Fruit fly (Drosophila melanogaster) whole organism, wandering third instar larva: Measurements from ENCODE around the gene Sfp23F.

ENCODE experiments used
- Abd-B ChIP-seq: fragments of >200 bp; optimal IDR thresholded peaks from 2 replicates; lab custom pipeline; 2017; ENCODE audit warnings: missing biosample characterization, missing genetic modification characterization
- CG32264 ChIP-seq: fragments of 200-800 bp; sonication (Bioruptor generic); optimal IDR thresholded peaks from 2 replicates; lab custom pipeline; 2016; ENCODE audit warnings: missing biosample characterization, missing genetic modification characterization
- CG9705 ChIP-seq: fragments of 200-800 bp; sonication (Bioruptor generic); optimal IDR thresholded peaks from 2 replicates; lab custom pipeline; 2018; ENCODE audit warnings: missing biosample characterization, mild to moderate bottlenecking, missing genetic modification characterization
- CrebA ChIP-seq: fragments of 200-800 bp; sonication (Bioruptor generic); optimal IDR thresholded peaks from 2 replicates; lab custom pipeline; 2016; ENCODE audit warnings: missing biosample characterization, mild to moderate bottlenecking, missing genetic modification characterization, borderline replicate concordance
- Dfd ChIP-seq: fragments of >200 bp; optimal IDR thresholded peaks from 2 replicates; lab custom pipeline; 2017; ENCODE audit warnings: missing biosample characterization, missing genetic modification characterization
- Dif ChIP-seq: fragments of 200-275, 200-300 bp; sonication (Bioruptor generic); optimal IDR thresholded peaks from 2 replicates; lab custom pipeline; 2018; ENCODE audit warnings: missing biosample characterization, missing genetic modification characterization; ENCODE audit not compliant: partially characterized antibody
- GATAd ChIP-seq: sonication (Bioruptor generic); optimal IDR thresholded peaks from 2 replicates; lab custom pipeline; 2016; ENCODE audit warnings: missing biosample characterization, missing genetic modification characterization
- HLH106 ChIP-seq: fragments of 200-800 bp; optimal IDR thresholded peaks from 3 replicates; lab custom pipeline; 2019; ENCODE audit warnings: missing biosample characterization, mild to moderate bottlenecking, missing genetic modification characterization, moderate library complexity
- Hnf4 ChIP-seq: fragments of 200-800 bp; sonication (Bioruptor generic); optimal IDR thresholded peaks from 2 replicates; lab custom pipeline; 2016; ENCODE audit warnings: missing biosample characterization, mild to moderate bottlenecking, missing genetic modification characterization
- Hr78 ChIP-seq: fragments of >200 bp; optimal IDR thresholded peaks from 2 replicates; lab custom pipeline; 2017; ENCODE audit warnings: missing biosample characterization, missing genetic modification characterization
- Hr83 ChIP-seq: fragments of 200-300 bp; sonication (Bioruptor generic); optimal IDR thresholded peaks from 2 replicates; lab custom pipeline; 2016; ENCODE audit warnings: missing biosample characterization, mild to moderate bottlenecking, missing genetic modification characterization, moderate library complexity; ENCODE audit not compliant: poor library complexity, severe bottlenecking
- Jra ChIP-seq: sonication (Bioruptor generic); optimal IDR thresholded peaks from 2 replicates; lab custom pipeline; 2016; ENCODE audit warnings: missing biosample characterization, missing genetic modification characterization
- Mio ChIP-seq: sonication (Bioruptor generic); optimal IDR thresholded peaks from 2 replicates; lab custom pipeline; 2016; ENCODE audit warnings: missing biosample characterization, missing genetic modification characterization
- Myc ChIP-seq: fragments of >200 bp; optimal IDR thresholded peaks from 2 replicates; lab custom pipeline; 2017
- N ChIP-seq: fragments of >200 bp; optimal IDR thresholded peaks from 2 replicates; lab custom pipeline; 2018; ENCODE audit warnings: missing biosample characterization, missing external identifiers, missing genetic modification characterization
- OdsH ChIP-seq: fragments of 200-800 bp; sonication (Bioruptor generic); optimal IDR thresholded peaks from 2 replicates; lab custom pipeline; 2016; ENCODE audit warnings: missing biosample characterization, mild to moderate bottlenecking, missing genetic modification characterization
- Rel ChIP-seq, 2 experiments: fragments of 200-800 bp; sonication (Bioruptor generic) in 1 of 2; optimal IDR thresholded peaks; 2 replicates in 1 of 2; 3 replicates in 1 of 2; lab custom pipeline; 2016 to 2019; ENCODE audit warnings: mild to moderate bottlenecking in 2 of 2, missing biosample characterization in 2 of 2, missing genetic modification characterization in 2 of 2, moderate library complexity in 1 of 2
- Sp1 ChIP-seq: fragments of 200-800 bp; sonication (Bioruptor generic); optimal IDR thresholded peaks from 3 replicates; lab custom pipeline; 2019; ENCODE audit warnings: missing biosample characterization, mild to moderate bottlenecking, missing genetic modification characterization, moderate library complexity
- Vsx2 ChIP-seq: fragments of 200-300, 225-300 bp; sonication (Bioruptor generic); optimal IDR thresholded peaks from 2 replicates; lab custom pipeline; 2018; ENCODE audit warnings: missing biosample characterization, missing genetic modification characterization; ENCODE audit not compliant: partially characterized antibody
- br ChIP-seq: fragments of 200-800 bp; sonication (Bioruptor generic); optimal IDR thresholded peaks from 2 replicates; lab custom pipeline; 2016; ENCODE audit warnings: missing biosample characterization, missing genetic modification characterization
- brk ChIP-seq: fragments of 200-800 bp; sonication (Bioruptor generic); optimal IDR thresholded peaks from 2 replicates; lab custom pipeline; 2016; ENCODE audit warnings: missing biosample characterization, mild to moderate bottlenecking, missing genetic modification characterization
- dmrt93B ChIP-seq: fragments of 200-800 bp; sonication (Bioruptor generic); optimal IDR thresholded peaks from 2 replicates; lab custom pipeline; 2018; ENCODE audit warnings: missing biosample characterization, mild to moderate bottlenecking, missing genetic modification characterization
- dsf ChIP-seq: sonication (Bioruptor generic); optimal IDR thresholded peaks from 2 replicates; lab custom pipeline; 2016; ENCODE audit warnings: missing biosample characterization, missing genetic modification characterization, borderline replicate concordance
- ey ChIP-seq: fragments of 200-800 bp; sonication (Bioruptor generic); optimal IDR thresholded peaks from 2 replicates; lab custom pipeline; 2016; ENCODE audit warnings: missing biosample characterization, missing genetic modification characterization
- foxo ChIP-seq, 2 experiments: fragments of 200-800 bp; sonication (Bioruptor generic); optimal IDR thresholded peaks; 2 replicates in 1 of 2; 3 replicates in 1 of 2; lab custom pipeline; 2016 to 2017; ENCODE audit warnings: missing biosample characterization in 2 of 2, missing genetic modification characterization in 2 of 2
- fru ChIP-seq: fragments of 200-800 bp; sonication (Bioruptor generic); optimal IDR thresholded peaks from 3 replicates; lab custom pipeline; 2016; ENCODE audit warnings: missing biosample characterization, mild to moderate bottlenecking, missing genetic modification characterization
- h ChIP-seq: fragments of 200-800 bp; sonication (Bioruptor generic); optimal IDR thresholded peaks from 3 replicates; lab custom pipeline; 2016; ENCODE audit warnings: missing biosample characterization, mild to moderate bottlenecking, missing genetic modification characterization
- lola ChIP-seq: fragments of >200 bp; optimal IDR thresholded peaks from 2 replicates; lab custom pipeline; 2017; ENCODE audit warnings: missing biosample characterization, missing genetic modification characterization
- pan ChIP-seq: fragments of >200 bp; optimal IDR thresholded peaks from 2 replicates; lab custom pipeline; 2017
- psq ChIP-seq: fragments of 200-800 bp; sonication (Bioruptor generic); optimal IDR thresholded peaks from 3 replicates; lab custom pipeline; 2017; ENCODE audit warnings: missing biosample characterization, mild to moderate bottlenecking, missing genetic modification characterization, moderate library complexity
- rgr ChIP-seq: fragments of 200-800 bp; sonication (Bioruptor generic); optimal IDR thresholded peaks from 3 replicates; lab custom pipeline; 2016; ENCODE audit warnings: missing biosample characterization, mild to moderate bottlenecking, missing genetic modification characterization
- sage ChIP-seq: fragments of 200-800 bp; sonication (Bioruptor generic); optimal IDR thresholded peaks from 2 replicates; lab custom pipeline; 2016; ENCODE audit warnings: missing biosample characterization, mild to moderate bottlenecking, missing genetic modification characterization
- sv ChIP-seq: fragments of 200-800 bp; sonication (Bioruptor generic); optimal IDR thresholded peaks from 3 replicates; lab custom pipeline; 2016; ENCODE audit warnings: missing biosample characterization, missing genetic modification characterization
- tai ChIP-seq: sonication (Bioruptor generic); optimal IDR thresholded peaks from 2 replicates; lab custom pipeline; 2016; ENCODE audit warnings: missing biosample characterization, missing genetic modification characterization
- usp ChIP-seq: fragments of >200 bp; optimal IDR thresholded peaks from 2 replicates; lab custom pipeline; 2017; ENCODE audit warnings: missing biosample characterization, missing genetic modification characterization
- woc ChIP-seq: sonication (Bioruptor generic); optimal IDR thresholded peaks from 2 replicates; lab custom pipeline; 2016; ENCODE audit warnings: missing biosample characterization, mild to moderate bottlenecking, missing genetic modification characterization

The Sfp23F gene

dm6 chr2L:3341231-3341935 is 46.2 kb downstream of the Sfp23F start:
- TF ChIP-seq woc (GFP tag; lab: Kevin White, UChicago) (peak; percentile 16), sv (GFP tag; lab: Kevin White, UChicago) (no peak), Sp1 (GFP tag; lab: Kevin White, UChicago) (peak; percentile 90), CrebA (no peak), Rel (GFP tag; optimal IDR thresholded peaks at IDR 0.05; lab: Kevin White, UChicago) (no peak), Rel (tag; optimal IDR thresholded peaks at IDR 0.05; lab: Kevin White, UChicago) (peak; percentile 52), ey (GFP tag; lab: Kevin White, UChicago) (peak; percentile 3), dsf (GFP tag; lab: Kevin White, UChicago) (peak; percentile 20), psq (GFP tag; lab: Kevin White, UChicago) (peak; percentile 83), Jra (GFP tag; lab: Kevin White, UChicago) (peak; percentile 34), Dfd (GFP tag; lab: Kevin White, UChicago) (peak; percentile 44), Myc (lab: Kevin White, UChicago) (no peak), foxo (GFP tag; optimal IDR thresholded peaks at IDR 0.05; lab: Kevin White, UChicago) (peak in 1 of 2 experiments; percentile 71), dmrt93B (GFP tag; lab: Kevin White, UChicago) (peak; percentile 60), lola (GFP tag; lab: Kevin White, UChicago) (no peak), fru (GFP tag; lab: Kevin White, UChicago) (peak; percentile 73), CG9705 (GFP tag; lab: Kevin White, UChicago) (no peak), HLH106 (tag; lab: Kevin White, UChicago) (peak; percentile 81), Hnf4 (GFP tag; lab: Kevin White, UChicago) (peak; percentile 77), Hr78 (GFP tag; lab: Kevin White, UChicago) (no peak), N (GFP tag; lab: Kevin White, UChicago) (peak; percentile 25), CG32264 (GFP tag; lab: Kevin White, UChicago) (no peak), OdsH (peak; percentile 85), Mio (no peak), tai (GFP tag; lab: Kevin White, UChicago) (peak; percentile 54), brk (GFP tag; lab: Kevin White, UChicago) (peak; percentile 9), rgr (GFP tag; lab: Kevin White, UChicago) (peak; percentile 60), br (GFP tag; lab: Kevin White, UChicago) (peak; percentile 69), h (GFP tag; lab: Kevin White, UChicago) (peak; percentile 38), GATAd (GFP tag; lab: Kevin White, UChicago) (peak; percentile 24), sage (GFP tag; lab: Kevin White, UChicago) (peak; percentile 52)

- TF ChIP-seq Rel (GFP tag; optimal IDR thresholded peaks at IDR 0.05; lab: Kevin White, UChicago) (no peak), Rel (tag; optimal IDR thresholded peaks at IDR 0.05; lab: Kevin White, UChicago) (peak; percentile 83), Jra (GFP tag; lab: Kevin White, UChicago) (no peak), woc (GFP tag; lab: Kevin White, UChicago) (no peak), N (GFP tag; lab: Kevin White, UChicago) (no peak), psq (GFP tag; lab: Kevin White, UChicago) (peak; percentile 4), Dfd (GFP tag; lab: Kevin White, UChicago) (peak; percentile 53), Hnf4 (GFP tag; lab: Kevin White, UChicago) (no peak), HLH106 (tag; lab: Kevin White, UChicago) (peak; percentile 3), rgr (GFP tag; lab: Kevin White, UChicago) (peak; percentile 3), Sp1 (GFP tag; lab: Kevin White, UChicago) (peak; percentile 9)
Observed at dm6 chr2L:3339420-3339819, 48.1 kb downstream of the Sfp23F start.

dm6 chr2L:3338566-3339215 is 48.9 kb downstream of the Sfp23F start:
- TF ChIP-seq pan (lab: Kevin White, UChicago), result no peak
- no peak for TF ChIP-seq brk (GFP tag; lab: Kevin White, UChicago)
- peak; percentile 49 for TF ChIP-seq Hr83 (GFP tag; lab: Kevin White, UChicago)
- no peak for TF ChIP-seq tai (GFP tag; lab: Kevin White, UChicago)
- no peak for TF ChIP-seq GATAd (GFP tag; lab: Kevin White, UChicago)
- peak; percentile 17 for TF ChIP-seq psq (GFP tag; lab: Kevin White, UChicago)
- peak; percentile 54 for TF ChIP-seq ey (GFP tag; lab: Kevin White, UChicago)
- no peak for TF ChIP-seq Myc (lab: Kevin White, UChicago)
- TF ChIP-seq Abd-B (GFP tag; lab: Kevin White, UChicago), result no peak
- TF ChIP-seq N (GFP tag; lab: Kevin White, UChicago), result no peak
- TF ChIP-seq Dif (GFP tag; lab: Kevin White, UChicago), result no peak
- TF ChIP-seq foxo (GFP tag; optimal IDR thresholded peaks at IDR 0.05; lab: Kevin White, UChicago), result peak in 1 of 2 experiments; percentile 61
- TF ChIP-seq dsf (GFP tag; lab: Kevin White, UChicago), result no peak
- TF ChIP-seq Mio, result no peak
- no peak for TF ChIP-seq Vsx2 (GFP tag; lab: Kevin White, UChicago)
- TF ChIP-seq CG32264 (GFP tag; lab: Kevin White, UChicago), result no peak
- TF ChIP-seq woc (GFP tag; lab: Kevin White, UChicago), result no peak
- TF ChIP-seq dmrt93B (GFP tag; lab: Kevin White, UChicago), result peak; percentile 28
- TF ChIP-seq HLH106 (tag; lab: Kevin White, UChicago), result peak; percentile 40
- peak; percentile 36 for TF ChIP-seq sage (GFP tag; lab: Kevin White, UChicago)
- peak; percentile 29 for TF ChIP-seq CrebA
- TF ChIP-seq Hr78 (GFP tag; lab: Kevin White, UChicago), result no peak
- no peak for TF ChIP-seq Sp1 (GFP tag; lab: Kevin White, UChicago)
- peak; percentile 30 for TF ChIP-seq h (GFP tag; lab: Kevin White, UChicago)
- TF ChIP-seq Dfd (GFP tag; lab: Kevin White, UChicago), result no peak
- TF ChIP-seq usp (GFP tag; lab: Kevin White, UChicago), result no peak
- no peak for TF ChIP-seq CG9705 (GFP tag; lab: Kevin White, UChicago)
- no peak for TF ChIP-seq lola (GFP tag; lab: Kevin White, UChicago)
- no peak for TF ChIP-seq Rel (GFP tag; optimal IDR thresholded peaks at IDR 0.05; lab: Kevin White, UChicago)
- peak; percentile 83 for TF ChIP-seq Rel (tag; optimal IDR thresholded peaks at IDR 0.05; lab: Kevin White, UChicago)
- peak; percentile 35 for TF ChIP-seq rgr (GFP tag; lab: Kevin White, UChicago)
- TF ChIP-seq Hnf4 (GFP tag; lab: Kevin White, UChicago), result peak; percentile 39
